Worm (Caenorhabditis elegans): ENCODE results near the gene T12B3.2.
A peak's percentile ranks its signal among the peaks of the same experiment; 100 is the strongest.

The T12B3.2 gene

ce11 chrIV:7388843-7389242 is 12.2 kb downstream of the T12B3.2 start, which contains the start of gene mob-3:
Gene mob-3 (minus strand): TSS chrIV:7388943.
- TF ChIP-seq ceh-83 (GFP tag; optimal IDR thresholded peaks at IDR 0.05) (no peak), lsy-2 (tag; optimal IDR thresholded peaks at IDR 0.05) (no peak), ceh-39 (tag; optimal IDR thresholded peaks at IDR 0.05) (no peak), ceh-43 (GFP tag; optimal IDR thresholded peaks at IDR 0.05) (no peak), sem-2 (GFP tag; optimal IDR thresholded peaks at IDR 0.05) (no peak), mep-1 (tag; optimal IDR thresholded peaks at IDR 0.05) (no peak), bed-3 (GFP tag; optimal IDR thresholded peaks at IDR 0.05) (no peak), nhr-28 (tag; optimal IDR thresholded peaks at IDR 0.05) (no peak), drap-1 (GFP tag; optimal IDR thresholded peaks at IDR 0.05) (no peak), hlh-1 (tag; optimal IDR thresholded peaks at IDR 0.05) (no peak), unc-62 (GFP tag; optimal IDR thresholded peaks at IDR 0.05) (no peak), elt-1 (tag; optimal IDR thresholded peaks at IDR 0.05; ENCODE audit: borderline replicate concordance, insufficient read depth) (no peak), lin-13 (tag; optimal IDR thresholded peaks at IDR 0.05) (no peak), pha-4 (tag; optimal IDR thresholded peaks at IDR 0.05) (no peak), nhr-12 (tag; optimal IDR thresholded peaks at IDR 0.05) (no peak), M03D4.4 (tag; optimal IDR thresholded peaks at IDR 0.05) (no peak), nhr-76 (tag; optimal IDR thresholded peaks at IDR 0.05) (no peak), ztf-11 (tag; optimal IDR thresholded peaks at IDR 0.05) (no peak), lin-32 (GFP tag; optimal IDR thresholded peaks at IDR 0.05) (no peak)

- no peak for TF ChIP-seq blmp-1 (tag; optimal IDR thresholded peaks at IDR 0.05)
- TF ChIP-seq lsy-2 (tag; optimal IDR thresholded peaks at IDR 0.05): peak; percentile 63
Measured at ce11 chrIV:7389719-7390118, 13.1 kb downstream of the T12B3.2 start.

DNA sequence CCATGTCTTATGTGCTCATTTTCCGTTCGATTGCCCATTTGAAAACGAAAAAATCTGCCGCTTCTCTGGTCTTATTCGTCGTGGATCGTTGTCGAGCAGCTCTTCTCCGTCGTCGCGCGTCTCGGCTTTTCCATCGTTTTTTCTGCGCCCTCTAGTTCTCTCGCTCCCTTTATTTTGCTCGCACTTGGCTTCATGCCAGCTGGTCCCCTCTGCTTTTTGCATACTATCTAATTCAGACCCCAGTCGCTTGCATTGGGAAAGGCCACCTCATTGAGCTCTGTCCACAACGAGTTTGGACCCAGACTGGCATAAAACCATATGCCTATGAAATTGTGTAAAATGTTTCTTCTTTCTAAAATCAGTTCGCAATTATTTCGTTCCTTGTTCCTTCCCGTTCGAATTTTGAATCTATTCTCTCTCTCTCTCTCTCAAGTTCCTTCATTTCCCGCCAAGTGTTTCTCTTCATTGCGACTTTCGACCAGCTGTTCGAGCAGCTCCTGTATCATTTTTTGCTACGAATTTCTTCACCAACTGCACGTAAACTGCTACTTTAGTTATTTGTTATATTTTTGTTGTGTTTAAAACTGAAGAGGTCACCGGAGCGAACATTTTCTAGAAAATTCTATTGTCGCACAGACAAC is 13.6 kb downstream of the T12B3.2 start:
- TF ChIP-seq unc-120 (tag; optimal IDR thresholded peaks at IDR 0.05; ENCODE audit: poor library complexity, severe bottlenecking): peak; percentile 54
- no peak for TF ChIP-seq mep-1 (tag; optimal IDR thresholded peaks at IDR 0.05)
- TF ChIP-seq nhr-237 (tag; optimal IDR thresholded peaks at IDR 0.05): no peak
- peak; percentile 25 for TF ChIP-seq ces-1 (GFP tag; optimal IDR thresholded peaks at IDR 0.05)
- TF ChIP-seq drap-1 (GFP tag; optimal IDR thresholded peaks at IDR 0.05): no peak
- TF ChIP-seq mls-2 (tag; optimal IDR thresholded peaks at IDR 0.05): no peak
- peak; percentile 95 for TF ChIP-seq hlh-1 (tag; optimal IDR thresholded peaks at IDR 0.05)
- no peak for TF ChIP-seq pha-4 (tag; optimal IDR thresholded peaks at IDR 0.05)

- TF ChIP-seq unc-62 (GFP tag; optimal IDR thresholded peaks at IDR 0.05) (peak; percentile 48), zip-8 (tag; optimal IDR thresholded peaks at IDR 0.05) (no peak), pha-4 (tag; optimal IDR thresholded peaks at IDR 0.05) (no peak), M03D4.4 (tag; optimal IDR thresholded peaks at IDR 0.05) (no peak), unc-120 (tag; optimal IDR thresholded peaks at IDR 0.05; ENCODE audit: poor library complexity, severe bottlenecking) (peak; percentile 28)
Measured at ce11 chrIV:7391534-7392343, 15.1 kb downstream of the T12B3.2 start.

DNA sequence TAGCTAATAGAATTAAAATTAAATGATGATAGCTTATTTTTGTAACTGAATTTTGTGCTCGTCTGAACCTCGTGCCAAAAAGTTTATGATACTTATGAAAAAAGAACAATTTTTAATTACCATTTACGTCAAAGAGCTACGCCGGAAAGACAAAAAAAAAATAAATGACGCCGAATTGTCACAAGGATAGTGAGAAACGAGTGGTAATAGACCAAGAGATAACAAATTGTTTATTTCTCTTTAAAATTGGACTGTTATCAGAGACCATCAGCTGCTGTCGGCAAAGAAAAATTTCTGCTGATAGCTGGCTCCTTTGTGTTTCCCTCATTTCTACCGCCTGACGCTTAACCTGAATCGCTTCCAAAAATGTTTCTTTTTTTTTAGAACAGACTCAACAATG is 17.1 kb downstream of the T12B3.2 start, which contains the start of gene pitr-1:
Gene pitr-1 (plus strand): TSS at position 386 of the 400 bp plus-strand sequence.
- TF ChIP-seq unc-120 (tag; optimal IDR thresholded peaks at IDR 0.05; ENCODE audit: poor library complexity, severe bottlenecking) (no peak), elt-3 (tag; optimal IDR thresholded peaks at IDR 0.05) (no peak), nhr-28 (tag; optimal IDR thresholded peaks at IDR 0.05) (no peak), pha-4 (tag; optimal IDR thresholded peaks at IDR 0.05) (no peak), snpc-4 (tag; optimal IDR thresholded peaks at IDR 0.05) (no peak), tbx-8 (GFP tag; optimal IDR thresholded peaks at IDR 0.05) (no peak), ceh-43 (GFP tag; optimal IDR thresholded peaks at IDR 0.05) (no peak), nhr-237 (tag; optimal IDR thresholded peaks at IDR 0.05) (no peak), ceh-83 (GFP tag; optimal IDR thresholded peaks at IDR 0.05) (no peak), bed-3 (GFP tag; optimal IDR thresholded peaks at IDR 0.05) (no peak), unc-62 (GFP tag; optimal IDR thresholded peaks at IDR 0.05) (no peak), lin-13 (tag; optimal IDR thresholded peaks at IDR 0.05) (no peak)

All from whole organism, mixed stage, embryonic.